Worm (Caenorhabditis elegans) whole organism, L3 larva: ENCODE results near the gene F38B6.4.

ENCODE experiments used
- R02D3.7 ChIP-seq: fragments of 150-350 bp; optimal IDR thresholded peaks from 2 replicates; lab custom pipeline; 2014; ENCODE audit warnings: missing biosample characterization, missing genetic modification characterization
- ZK546.5 ChIP-seq: sonication (generic microtip); optimal IDR thresholded peaks from 2 replicates; lab custom pipeline; 2017; ENCODE audit warnings: missing biosample characterization, missing genetic modification characterization
- aly-2 ChIP-seq: fragments of 150-350 bp; optimal IDR thresholded peaks from 2 replicates; lab custom pipeline; 2014; ENCODE audit warnings: missing biosample characterization, missing genetic modification characterization
- ceh-16 ChIP-seq: sonication (generic microtip); optimal IDR thresholded peaks from 2 replicates; lab custom pipeline; 2017; ENCODE audit warnings: missing biosample characterization, missing genetic modification characterization
- daf-12 ChIP-seq: fragments of 150-350 bp; optimal IDR thresholded peaks from 2 replicates; lab custom pipeline; 2014; ENCODE audit warnings: missing biosample characterization, missing genetic modification reagents, missing genetic modification characterization
- egl-27 ChIP-seq: sonication (generic microtip); optimal IDR thresholded peaks from 4 replicates; lab custom pipeline; 2017; ENCODE audit warnings: missing biosample characterization, missing genetic modification reagents, missing genetic modification characterization
- elt-2 ChIP-seq: sonication (generic microtip); optimal IDR thresholded peaks from 2 replicates; lab custom pipeline; 2016; ENCODE audit warnings: missing genetic modification reagents, mild to moderate bottlenecking, missing genetic modification characterization, missing compliant biosample characterization
- eor-1 ChIP-seq, 2 experiments: fragments of 150-350 bp; optimal IDR thresholded peaks; 2 replicates each; lab custom pipeline; 2014 to 2018; ENCODE audit warnings: missing biosample characterization in 2 of 2, missing genetic modification characterization in 2 of 2
- fkh-10 ChIP-seq: sonication (generic microtip); optimal IDR thresholded peaks from 2 replicates; lab custom pipeline; 2017; ENCODE audit warnings: missing biosample characterization, missing genetic modification reagents, missing genetic modification characterization
- fkh-2 ChIP-seq: fragments of 150-350 bp; optimal IDR thresholded peaks from 2 replicates; lab custom pipeline; 2014; ENCODE audit warnings: missing biosample characterization, missing genetic modification reagents, missing genetic modification characterization
- fos-1 ChIP-seq: fragments of 150-350 bp; optimal IDR thresholded peaks from 2 replicates; lab custom pipeline; 2014; ENCODE audit warnings: missing biosample characterization, missing genetic modification characterization
- hmg-11 ChIP-seq: sonication (generic microtip); optimal IDR thresholded peaks from 2 replicates; lab custom pipeline; 2016; ENCODE audit warnings: missing genetic modification characterization, missing compliant biosample characterization
- jun-1 ChIP-seq: fragments of 150-350 bp; optimal IDR thresholded peaks from 2 replicates; lab custom pipeline; 2014; ENCODE audit warnings: missing biosample characterization, missing genetic modification reagents, missing genetic modification characterization
- lin-15B ChIP-seq: fragments of 150-350 bp; optimal IDR thresholded peaks from 2 replicates; lab custom pipeline; 2014; ENCODE audit warnings: missing biosample characterization, missing genetic modification characterization
- mml-1 ChIP-seq: fragments of 150-350 bp; sonication (generic microtip); optimal IDR thresholded peaks from 3 replicates; lab custom pipeline; 2014; ENCODE audit warnings: missing biosample characterization, missing genetic modification characterization
- nfya-1 ChIP-seq: sonication (generic microtip); optimal IDR thresholded peaks from 2 replicates; lab custom pipeline; 2017; ENCODE audit warnings: missing genetic modification characterization, mild to moderate bottlenecking, missing compliant biosample characterization, antibody characterized with exemption, moderate library complexity; ENCODE audit not compliant: insufficient read depth
- nhr-237 ChIP-seq: fragments of 150-350 bp; optimal IDR thresholded peaks from 2 replicates; lab custom pipeline; 2014; ENCODE audit warnings: missing biosample characterization, missing genetic modification characterization
- nhr-25 ChIP-seq: sonication (generic microtip); optimal IDR thresholded peaks from 2 replicates; lab custom pipeline; 2017; ENCODE audit warnings: missing biosample characterization, missing genetic modification characterization
- nhr-28 ChIP-seq: fragments of 150-350 bp; optimal IDR thresholded peaks from 2 replicates; lab custom pipeline; 2014; ENCODE audit warnings: missing biosample characterization, missing genetic modification characterization
- nhr-67 ChIP-seq: fragments of 150-350 bp; optimal IDR thresholded peaks from 2 replicates; lab custom pipeline; 2014; ENCODE audit warnings: missing biosample characterization, missing genetic modification characterization
- nhr-76 ChIP-seq: fragments of 150-350 bp; sonication (generic microtip); optimal IDR thresholded peaks from 5 replicates; lab custom pipeline; 2014; ENCODE audit warnings: missing biosample characterization, missing genetic modification characterization
- nhr-77 ChIP-seq: fragments of 150-350 bp; optimal IDR thresholded peaks from 2 replicates; lab custom pipeline; 2014; ENCODE audit warnings: missing biosample characterization, missing genetic modification characterization
- pha-4 ChIP-seq: fragments of 150-350 bp; optimal IDR thresholded peaks from 2 replicates; lab custom pipeline; 2014; ENCODE audit warnings: missing biosample characterization, missing genetic modification reagents, missing genetic modification characterization
- pqm-1 ChIP-seq: fragments of 150-350 bp; optimal IDR thresholded peaks from 2 replicates; lab custom pipeline; 2017; ENCODE audit warnings: missing biosample characterization, missing genetic modification characterization, inconsistent platforms
- sea-2 ChIP-seq: fragments of 150-350 bp; sonication (generic microtip); optimal IDR thresholded peaks from 4 replicates; lab custom pipeline; 2014; ENCODE audit warnings: missing biosample characterization, missing genetic modification reagents, missing genetic modification characterization
- snpc-4 ChIP-seq: fragments of 150-350 bp; optimal IDR thresholded peaks from 2 replicates; lab custom pipeline; 2014; ENCODE audit warnings: missing biosample characterization, missing genetic modification characterization
- tbx-2 ChIP-seq: sonication (generic microtip); optimal IDR thresholded peaks from 2 replicates; lab custom pipeline; 2016; ENCODE audit warnings: mild to moderate bottlenecking, missing genetic modification characterization, missing compliant biosample characterization
- unc-62 ChIP-seq: fragments of 150-350 bp; sonication (generic microtip); optimal IDR thresholded peaks from 4 replicates; lab custom pipeline; 2014; ENCODE audit warnings: missing biosample characterization, missing genetic modification reagents, missing genetic modification characterization
- zag-1 ChIP-seq: fragments of 150-350 bp; optimal IDR thresholded peaks from 2 replicates; lab custom pipeline; 2014; ENCODE audit warnings: missing biosample characterization, missing genetic modification characterization
- ztf-11 ChIP-seq: fragments of 150-350 bp; optimal IDR thresholded peaks from 2 replicates; lab custom pipeline; 2014; ENCODE audit warnings: missing biosample characterization, missing genetic modification characterization
- ztf-4 ChIP-seq: fragments of 150-350 bp; optimal IDR thresholded peaks from 2 replicates; lab custom pipeline; 2014; ENCODE audit warnings: missing biosample characterization, missing genetic modification characterization

Gene F38B6.4

ce11 chrX:6674333-6674919, at the start of gene F38B6.4:
Gene F38B6.4 (plus strand): TSS chrX:6674869.
- TF ChIP-seq elt-2 (peak; percentile 73), unc-62 (GFP tag; lab: Kevin White, UChicago) (no peak), pha-4 (tag; lab: Kevin White, UChicago) (peak; percentile 4), pqm-1 (tag; lab: Kevin White, UChicago) (peak; percentile 55), eor-1 (tag; optimal IDR thresholded peaks at IDR 0.05; lab: Kevin White, UChicago) (no peak)

ce11 chrX:6625275-6625674, 49.4 kb upstream of the F38B6.4 start:
- TF ChIP-seq snpc-4 (tag; lab: Kevin White, UChicago): no peak
- TF ChIP-seq pha-4 (tag; lab: Kevin White, UChicago): no peak
- TF ChIP-seq hmg-11 (tag; lab: Kevin White, UChicago): no peak
- TF ChIP-seq nhr-76: no peak
- TF ChIP-seq mml-1: no peak
- no peak for TF ChIP-seq egl-27 (tag; lab: Kevin White, UChicago)
- no peak for TF ChIP-seq lin-15B (tag; lab: Kevin White, UChicago)
- no peak for TF ChIP-seq fkh-10 (GFP tag; lab: Kevin White, UChicago)
- no peak for TF ChIP-seq daf-12 (tag; lab: Kevin White, UChicago)
- TF ChIP-seq tbx-2 (tag; lab: Kevin White, UChicago): no peak
- no peak for TF ChIP-seq nfya-1 (tag; lab: Kevin White, UChicago)

ce11 chrX:6630645-6631044, 44.0 kb upstream of the F38B6.4 start:
- no peak for TF ChIP-seq ztf-11 (tag; lab: Kevin White, UChicago)
- no peak for TF ChIP-seq fkh-2
- no peak for TF ChIP-seq ZK546.5
- TF ChIP-seq ztf-4 (tag; lab: Kevin White, UChicago): no peak
- no peak for TF ChIP-seq nhr-67 (tag; lab: Kevin White, UChicago)
- TF ChIP-seq nhr-25 (tag; lab: Kevin White, UChicago): no peak
- no peak for TF ChIP-seq R02D3.7 (tag; lab: Kevin White, UChicago)
- no peak for TF ChIP-seq tbx-2 (tag; lab: Kevin White, UChicago)
- no peak for TF ChIP-seq sea-2 (GFP tag; lab: Kevin White, UChicago)
- TF ChIP-seq nhr-77: no peak
- no peak for TF ChIP-seq fkh-10 (GFP tag; lab: Kevin White, UChicago)
- TF ChIP-seq fos-1 (tag; lab: Kevin White, UChicago): no peak
- TF ChIP-seq nhr-237 (tag; lab: Kevin White, UChicago): no peak
- TF ChIP-seq zag-1 (tag; lab: Kevin White, UChicago): no peak
- no peak for TF ChIP-seq nfya-1 (tag; lab: Kevin White, UChicago)
- TF ChIP-seq jun-1 (tag; lab: Kevin White, UChicago): no peak
- TF ChIP-seq pha-4 (tag; lab: Kevin White, UChicago): no peak
- TF ChIP-seq, all 47 proteins: peak for 0

- TF ChIP-seq nhr-237 (tag; lab: Kevin White, UChicago): no peak
- no peak for TF ChIP-seq fkh-10 (GFP tag; lab: Kevin White, UChicago)
- TF ChIP-seq pqm-1 (tag; lab: Kevin White, UChicago): no peak
- no peak for TF ChIP-seq mml-1
- no peak for TF ChIP-seq R02D3.7 (tag; lab: Kevin White, UChicago)
- no peak for TF ChIP-seq snpc-4 (tag; lab: Kevin White, UChicago)
- no peak for TF ChIP-seq elt-2
- TF ChIP-seq hmg-11 (tag; lab: Kevin White, UChicago): no peak
- TF ChIP-seq ztf-4 (tag; lab: Kevin White, UChicago): no peak
- TF ChIP-seq ceh-16 (tag; lab: Kevin White, UChicago): no peak
Measured at ce11 chrX:6631437-6631836, 43.2 kb upstream of the F38B6.4 start, which contains the start of gene aexr-2. Gene aexr-2 (minus strand): TSS chrX:6631537.

- TF ChIP-seq tbx-2 (tag; lab: Kevin White, UChicago) (no peak), nhr-28 (tag; lab: Kevin White, UChicago) (no peak), lin-15B (tag; lab: Kevin White, UChicago) (no peak), aly-2 (tag; lab: Kevin White, UChicago) (no peak), unc-62 (GFP tag; lab: Kevin White, UChicago) (no peak), ztf-11 (tag; lab: Kevin White, UChicago) (no peak), eor-1 (tag; optimal IDR thresholded peaks at IDR 0.05; lab: Kevin White, UChicago) (no peak), nhr-237 (tag; lab: Kevin White, UChicago) (no peak), fos-1 (tag; lab: Kevin White, UChicago) (no peak)
Measured at ce11 chrX:6635173-6635572, 39.5 kb upstream of the F38B6.4 start, which contains the start of gene aexr-1. Gene aexr-1 (minus strand): TSS chrX:6635273.
